Fruit fly (Drosophila melanogaster) S2 (cell line): ENCODE measurements around the gene GstD11.
A peak's percentile ranks its signal among the peaks of the same experiment; 100 is the strongest.

Experiments
- CG8478 ChIP-seq: fragments of >200 bp; optimal IDR thresholded peaks from 2 replicates; lab custom pipeline; 2018
- CTCF ChIP-seq, 2 experiments: fragments of >200 bp; optimal IDR thresholded peaks; 2 replicates each; lab custom pipeline; 2018

DNA sequence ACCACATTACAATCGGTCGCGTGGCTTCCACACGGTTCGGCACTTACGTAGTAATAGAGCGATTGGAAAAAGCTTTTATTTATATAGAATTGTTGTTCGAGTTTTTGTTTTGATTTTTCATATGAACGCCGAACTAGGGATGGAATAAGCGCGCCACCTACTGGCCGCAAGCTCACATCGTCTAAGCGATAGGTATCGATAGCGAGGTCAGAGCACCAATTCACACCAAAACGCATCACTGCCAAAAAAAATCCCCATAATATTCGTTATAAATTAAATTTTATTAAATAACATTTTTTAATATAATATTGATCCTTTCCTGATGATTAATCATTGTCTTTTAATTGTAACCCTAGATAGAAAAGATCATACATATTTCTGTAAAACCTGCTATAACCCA, 32.6 kb upstream of the GstD11 start, which contains the start of gene CG10038:
- TF ChIP-seq CG8478 (lab: Kevin White, UChicago) (no peak), CTCF (optimal IDR thresholded peaks at IDR 0.05; lab: Kevin White, UChicago) (peak; percentile 57 to 85)
